Worm (Caenorhabditis elegans): Measurements from ENCODE around the gene hir-1.

DNA sequence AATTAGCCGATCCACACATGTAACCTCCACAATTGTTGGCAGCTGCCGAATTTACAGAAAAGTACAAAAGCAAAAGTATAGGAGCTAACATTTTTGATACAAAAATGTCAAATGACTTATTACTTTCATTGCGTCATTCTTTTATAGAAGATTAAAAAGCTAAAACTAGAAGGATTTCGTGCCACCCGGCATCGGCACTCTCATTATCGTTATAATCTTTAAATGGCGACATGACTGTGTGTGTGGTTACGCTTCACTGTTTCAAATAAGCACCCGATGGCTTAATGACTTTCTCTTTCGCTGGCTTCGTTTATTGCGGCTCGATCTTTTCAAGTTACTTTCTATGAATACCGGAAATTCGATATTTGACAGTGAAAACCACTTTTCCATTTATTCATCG lies 11.8 kb downstream of the hir-1 start, which contains the start of gene grl-1:
- no peak for TF ChIP-seq sptf-1 (tag; optimal IDR thresholded peaks at IDR 0.05)
- TF ChIP-seq ces-1 (GFP tag; optimal IDR thresholded peaks at IDR 0.05), result no peak
- no peak for TF ChIP-seq nhr-76 (tag; optimal IDR thresholded peaks at IDR 0.05)
- TF ChIP-seq unc-62 (GFP tag; optimal IDR thresholded peaks at IDR 0.05), result no peak
- no peak for TF ChIP-seq snpc-4 (tag; optimal IDR thresholded peaks at IDR 0.05)

Data from whole organism, mixed stage, embryonic.